Worm (Caenorhabditis elegans): ENCODE data around the gene W02A2.8.

DNA sequence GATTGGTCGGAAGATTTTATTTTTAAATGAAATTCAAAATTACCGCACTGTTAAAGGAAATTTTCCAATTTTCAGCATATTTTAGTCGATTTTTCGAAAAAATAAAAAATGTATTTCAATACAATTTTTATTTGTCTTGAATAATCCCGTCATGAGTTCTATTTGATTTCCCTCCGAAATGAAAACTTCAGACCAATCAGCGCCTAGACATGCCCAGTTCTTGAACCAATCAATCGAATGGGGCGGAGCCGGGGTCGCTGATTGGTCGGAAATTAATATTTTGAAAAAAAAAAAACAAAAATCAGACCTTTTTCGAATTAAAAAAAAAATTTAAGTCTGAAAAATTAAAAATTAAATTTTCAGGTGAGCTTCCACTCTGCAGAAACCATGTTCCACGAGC, 48.8 kb downstream of the W02A2.8 start:
- TF ChIP-seq ceh-63 (GFP tag; optimal IDR thresholded peaks at IDR 0.05) = no peak
- no peak for TF ChIP-seq nhr-237 (tag; optimal IDR thresholded peaks at IDR 0.05)
- no peak for TF ChIP-seq elt-3 (tag; optimal IDR thresholded peaks at IDR 0.05)
- TF ChIP-seq sup-37 (GFP tag; optimal IDR thresholded peaks at IDR 0.05) = no peak
- TF ChIP-seq efl-1 (optimal IDR thresholded peaks at IDR 0.05) = no peak
- no peak for TF ChIP-seq efl-1 (GFP tag; optimal IDR thresholded peaks at IDR 0.05 in 1 of 2)
- no peak for TF ChIP-seq unc-62 (GFP tag; optimal IDR thresholded peaks at IDR 0.05)
- TF ChIP-seq ama-1 (optimal IDR thresholded peaks at IDR 0.05) = no peak
- TF ChIP-seq nhr-76 (tag; optimal IDR thresholded peaks at IDR 0.05) = no peak
- TF ChIP-seq elt-2 (tag; optimal IDR thresholded peaks at IDR 0.05) = no peak
- no peak for TF ChIP-seq alr-1 (tag; optimal IDR thresholded peaks at IDR 0.05; ENCODE audit: borderline replicate concordance)
- TF ChIP-seq lsy-2 (tag; optimal IDR thresholded peaks at IDR 0.05) = no peak
- no peak for TF ChIP-seq C04F5.9 (tag; optimal IDR thresholded peaks at IDR 0.05)
- TF ChIP-seq ztf-4 (tag; optimal IDR thresholded peaks at IDR 0.05) = no peak
- TF ChIP-seq mdl-1 (tag; optimal IDR thresholded peaks at IDR 0.05) = no peak

Measured in whole organism, L1 larva.